Fruit fly (Drosophila melanogaster) whole organism, prepupa: ENCODE data around the gene ACXB.

ENCODE experiments used
- Blimp-1 ChIP-seq: fragments of 200-800 bp; sonication (Bioruptor generic); optimal IDR thresholded peaks from 3 replicates; lab custom pipeline; 2017; ENCODE audit warnings: missing biosample characterization, missing genetic modification characterization, mild to moderate bottlenecking, moderate library complexity, missing genetic modification reagents
- CG6792 ChIP-seq: fragments of 200-800 bp; sonication (Bioruptor generic); optimal IDR thresholded peaks from 3 replicates; lab custom pipeline; 2016; ENCODE audit warnings: missing biosample characterization, missing genetic modification characterization
- CG6808 ChIP-seq: fragments of 200-800 bp; sonication (Bioruptor generic); optimal IDR thresholded peaks from 3 replicates; lab custom pipeline; 2017; ENCODE audit warnings: missing biosample characterization, missing genetic modification characterization, mild to moderate bottlenecking, moderate library complexity, missing genetic modification reagents
- Eip78C ChIP-seq: fragments of 200-800 bp; sonication (Bioruptor generic); peaks from one replicate; lab custom pipeline; 2016; ENCODE audit warnings: missing biosample characterization, missing genetic modification characterization
- Eip93F ChIP-seq: fragments of 200-800 bp; sonication (Bioruptor generic); optimal IDR thresholded peaks from 2 replicates; lab custom pipeline; 2016; ENCODE audit warnings: missing biosample characterization, mild to moderate bottlenecking, missing genetic modification characterization
- Lpt ChIP-seq: fragments of 200-800 bp; sonication (Bioruptor generic); optimal IDR thresholded peaks from 3 replicates; lab custom pipeline; 2016; ENCODE audit warnings: missing biosample characterization, missing genetic modification characterization
- Sox102F ChIP-seq: fragments of 200-800 bp; sonication (Bioruptor generic); optimal IDR thresholded peaks from 2 replicates; lab custom pipeline; 2016; ENCODE audit warnings: missing biosample characterization, mild to moderate bottlenecking, missing genetic modification characterization
- net ChIP-seq: fragments of 200-800 bp; sonication (Bioruptor generic); optimal IDR thresholded peaks from 3 replicates; lab custom pipeline; 2016; ENCODE audit warnings: missing biosample characterization, missing genetic modification characterization
- topi ChIP-seq: fragments of 200-800 bp; sonication (Bioruptor generic); optimal IDR thresholded peaks from 3 replicates; lab custom pipeline; 2016; ENCODE audit warnings: missing biosample characterization, missing genetic modification characterization

- TF ChIP-seq Blimp-1 (GFP tag; lab: Kevin White, UChicago) = no peak
- no peak for TF ChIP-seq Lpt
- no peak for TF ChIP-seq CG6808
- TF ChIP-seq Sox102F (GFP tag; lab: Kevin White, UChicago) = no peak
- no peak for TF ChIP-seq CG6792
- no peak for TF ChIP-seq net (GFP tag; lab: Kevin White, UChicago)
- TF ChIP-seq Eip93F (GFP tag; lab: Kevin White, UChicago) = no peak
- TF ChIP-seq Eip78C = no peak
- no peak for TF ChIP-seq topi (GFP tag; lab: Kevin White, UChicago)
Observed at dm6 chr2L:12916514-12916913, at the start of gene ACXB.
